Worm (Caenorhabditis elegans) whole organism, L1 larva: ENCODE measurements around the gene nucl-1.

Source experiments
- C16A3.4 ChIP-seq: fragments of 150-350 bp; optimal IDR thresholded peaks from 2 replicates; lab custom pipeline; 2014; ENCODE audit warnings: missing biosample characterization, missing genetic modification characterization
- F16B12.6 ChIP-seq: fragments of 150-350 bp; optimal IDR thresholded peaks from 2 replicates; lab custom pipeline; 2014; ENCODE audit warnings: missing biosample characterization, missing genetic modification characterization
- Y116A8C.19 ChIP-seq: sonication (generic microtip); optimal IDR thresholded peaks from 2 replicates; lab custom pipeline; 2016; ENCODE audit warnings: missing compliant biosample characterization, missing genetic modification characterization, borderline replicate concordance
- ama-1 ChIP-seq: fragments of 150-350 bp; optimal IDR thresholded peaks from 2 replicates; lab custom pipeline; 2014
- blmp-1 ChIP-seq: fragments of 150-350 bp; optimal IDR thresholded peaks from 2 replicates; lab custom pipeline; 2014; ENCODE audit warnings: missing biosample characterization, missing genetic modification characterization
- ceh-63 ChIP-seq: fragments of 200-800 bp; sonication (Bioruptor generic); optimal IDR thresholded peaks from 2 replicates; lab custom pipeline; 2018; ENCODE audit warnings: mild to moderate bottlenecking, missing genetic modification characterization, missing compliant biosample characterization
- ceh-90 ChIP-seq: sonication (generic microtip); optimal IDR thresholded peaks from 2 replicates; lab custom pipeline; 2016; ENCODE audit warnings: missing genetic modification characterization, missing compliant biosample characterization
- ces-1 ChIP-seq: fragments of 150-350 bp; optimal IDR thresholded peaks from 2 replicates; lab custom pipeline; 2014; ENCODE audit warnings: missing biosample characterization, missing genetic modification reagents, missing genetic modification characterization
- efl-1 ChIP-seq, 4 experiments: fragments of 150-350 bp; optimal IDR thresholded peaks in 3 of 4; peaks in 1 of 4; 1 replicate in 1 of 4; 2 replicates in 3 of 4; lab custom pipeline; 2014; ENCODE audit warnings: missing biosample characterization in 2 of 4, missing genetic modification characterization in 2 of 4, missing genetic modification reagents in 2 of 4
- efl-3 ChIP-seq: fragments of 200-800 bp; sonication (Bioruptor generic); optimal IDR thresholded peaks from 2 replicates; lab custom pipeline; 2018; ENCODE audit warnings: mild to moderate bottlenecking, missing genetic modification characterization, missing compliant biosample characterization
- egl-13 ChIP-seq: sonication (generic microtip); optimal IDR thresholded peaks from 2 replicates; lab custom pipeline; 2016; ENCODE audit warnings: missing genotype, missing genetic modification reagents, missing genetic modification characterization, missing compliant biosample characterization
- fos-1 ChIP-seq: fragments of 150-350 bp; optimal IDR thresholded peaks from 2 replicates; lab custom pipeline; 2014; ENCODE audit warnings: missing biosample characterization, missing genetic modification characterization
- hlh-4 ChIP-seq: sonication (generic microtip); optimal IDR thresholded peaks from 2 replicates; lab custom pipeline; 2016; ENCODE audit warnings: mild to moderate bottlenecking, missing genetic modification characterization, missing compliant biosample characterization
- irx-1 ChIP-seq: sonication (generic microtip); optimal IDR thresholded peaks from 2 replicates; lab custom pipeline; 2016; ENCODE audit warnings: missing genetic modification characterization, missing compliant biosample characterization
- isw-1 ChIP-seq: fragments of 200-800 bp; sonication (Bioruptor generic); IDR thresholded peaks from 2 replicates; pipeline ENCODE4 v1.3.6; 2022; ENCODE audit warnings: missing genetic modification characterization, missing compliant biosample characterization
- lin-14 ChIP-seq: fragments of 200-800 bp; sonication (Bioruptor generic); optimal IDR thresholded peaks from 2 replicates; lab custom pipeline; 2018; ENCODE audit warnings: mild to moderate bottlenecking, missing genetic modification characterization, moderate library complexity, missing compliant biosample characterization
- lin-39 ChIP-seq: fragments of 150-350 bp; optimal IDR thresholded peaks from 2 replicates; lab custom pipeline; 2014; ENCODE audit warnings: missing biosample characterization, missing genetic modification reagents, missing genetic modification characterization
- mef-2 ChIP-seq: fragments of 150-350 bp; optimal IDR thresholded peaks from 2 replicates; lab custom pipeline; 2014; ENCODE audit warnings: missing biosample characterization, missing genetic modification characterization
- mep-1 ChIP-seq: fragments of 150-350 bp; optimal IDR thresholded peaks from 2 replicates; lab custom pipeline; 2014; ENCODE audit warnings: missing biosample characterization, missing genetic modification characterization
- nhr-11 ChIP-seq: fragments of 150-350 bp; optimal IDR thresholded peaks from 2 replicates; lab custom pipeline; 2014; ENCODE audit warnings: missing biosample characterization, missing genetic modification characterization
- nhr-19 ChIP-seq: fragments of 200-800 bp; sonication (Bioruptor generic); conservative IDR thresholded peaks from 2 replicates; pipeline ENCODE4 v1.3.6; 2022; ENCODE audit warnings: missing genetic modification characterization, missing compliant biosample characterization
- nhr-28 ChIP-seq: fragments of 150-350 bp; optimal IDR thresholded peaks from 2 replicates; lab custom pipeline; 2014; ENCODE audit warnings: missing biosample characterization, missing genetic modification characterization
- nhr-71 ChIP-seq: sonication (generic microtip); optimal IDR thresholded peaks from 2 replicates; lab custom pipeline; 2016; ENCODE audit warnings: mild to moderate bottlenecking, missing genetic modification characterization, moderate library complexity, missing compliant biosample characterization
- nhr-77 ChIP-seq: fragments of 150-350 bp; optimal IDR thresholded peaks from 2 replicates; lab custom pipeline; 2014; ENCODE audit warnings: missing biosample characterization, missing genetic modification characterization
- nhr-85 ChIP-seq: sonication (generic microtip); peaks from one replicate; lab custom pipeline; 2016; ENCODE audit warnings: missing genetic modification characterization, inconsistent platforms, missing compliant biosample characterization
- nhr-90 ChIP-seq: sonication (generic microtip); optimal IDR thresholded peaks from 2 replicates; lab custom pipeline; 2016; ENCODE audit warnings: mild to moderate bottlenecking, missing genetic modification characterization, missing compliant biosample characterization; ENCODE audit not compliant: poor library complexity
- pag-3 ChIP-seq: sonication (generic microtip); optimal IDR thresholded peaks from 2 replicates; lab custom pipeline; 2017; ENCODE audit warnings: missing genetic modification characterization, mild to moderate bottlenecking, missing compliant biosample characterization, antibody characterized with exemption, borderline replicate concordance; ENCODE audit not compliant: insufficient read depth
- sup-37 ChIP-seq: fragments of 200-800 bp; sonication (Bioruptor generic); optimal IDR thresholded peaks from 2 replicates; lab custom pipeline; 2018; ENCODE audit warnings: mild to moderate bottlenecking, missing genetic modification characterization, missing compliant biosample characterization
- swsn-7 ChIP-seq: sonication (generic microtip); optimal IDR thresholded peaks from 2 replicates; lab custom pipeline; 2016; ENCODE audit warnings: missing genetic modification characterization, missing compliant biosample characterization
- unc-130 ChIP-seq: fragments of 150-350 bp; optimal IDR thresholded peaks from 2 replicates; lab custom pipeline; 2017; ENCODE audit warnings: missing biosample characterization, missing genetic modification characterization, inconsistent platforms
- unc-30 ChIP-seq: sonication (generic microtip); optimal IDR thresholded peaks from 2 replicates; lab custom pipeline; 2017; ENCODE audit warnings: missing biosample characterization, missing genetic modification characterization
- unc-86 ChIP-seq: sonication (generic microtip); optimal IDR thresholded peaks from 2 replicates; lab custom pipeline; 2016; ENCODE audit warnings: missing genetic modification characterization, missing compliant biosample characterization
- unc-98 ChIP-seq: fragments of 200-800 bp; sonication (Bioruptor generic); IDR thresholded peaks from 2 replicates; pipeline ENCODE4 v1.3.6; 2022; ENCODE audit warnings: missing genetic modification characterization, missing compliant biosample characterization
- xbp-1 ChIP-seq: sonication (generic microtip); optimal IDR thresholded peaks from 2 replicates; lab custom pipeline; 2016; ENCODE audit warnings: missing genetic modification characterization, missing compliant biosample characterization
- ztf-4 ChIP-seq: fragments of 150-350 bp; optimal IDR thresholded peaks from 2 replicates; lab custom pipeline; 2014; ENCODE audit warnings: missing biosample characterization, missing genetic modification characterization

nucl-1 gene

DNA sequence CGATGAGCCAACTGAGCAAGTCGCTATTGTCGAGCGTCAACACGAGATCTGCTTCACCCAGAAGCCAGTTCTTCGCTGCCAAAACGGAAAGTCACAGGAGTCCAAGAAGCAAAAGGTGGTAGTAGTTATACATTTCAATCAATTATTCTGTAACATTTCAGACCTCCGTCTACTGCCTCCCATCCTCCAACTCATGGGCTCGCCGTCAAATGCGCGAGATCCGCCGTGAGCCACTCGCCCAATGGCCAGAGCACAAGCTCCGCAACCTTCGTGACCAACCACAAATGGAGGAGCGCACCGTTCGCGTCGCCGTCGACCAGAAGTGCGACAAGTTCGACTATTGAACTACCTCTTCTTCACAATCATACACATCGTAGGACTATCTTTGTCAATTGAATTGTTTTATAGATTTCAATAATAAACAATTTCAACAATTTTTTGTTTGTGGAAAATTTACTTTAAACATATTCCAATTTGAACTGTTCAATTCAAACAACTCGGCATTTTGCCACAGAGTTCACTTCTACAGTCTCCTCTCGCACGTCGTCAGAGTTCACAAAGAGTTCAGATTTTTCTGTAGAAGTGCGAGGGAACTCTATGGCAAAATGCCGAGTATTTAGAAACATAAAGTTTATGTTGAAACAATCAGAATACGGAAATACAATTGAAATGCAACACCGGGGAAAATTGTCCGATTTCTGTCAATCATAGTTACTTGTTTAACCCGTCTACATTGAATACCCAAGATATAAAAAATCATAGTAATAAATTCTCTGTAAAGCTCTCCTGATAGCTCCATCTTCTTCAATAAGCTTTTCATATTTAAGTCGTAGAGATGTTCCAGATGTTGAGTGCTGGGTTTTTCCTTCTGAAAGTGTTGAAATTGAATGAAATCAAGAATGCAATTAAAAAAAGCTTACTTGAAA, 23.0 kb downstream of the nucl-1 start:
- TF ChIP-seq sup-37 (GFP tag; lab: Kevin White, UChicago): no peak
- no peak for TF ChIP-seq isw-1 (GFP tag; lab: Robert Waterston, UW)
- TF ChIP-seq lin-39: no peak
- no peak for TF ChIP-seq Y116A8C.19 (tag; lab: Kevin White, UChicago)
- no peak for TF ChIP-seq swsn-7 (tag; lab: Kevin White, UChicago)
- TF ChIP-seq F16B12.6 (tag; lab: Kevin White, UChicago): no peak
- TF ChIP-seq ztf-4 (tag; lab: Kevin White, UChicago): no peak
- no peak for TF ChIP-seq nhr-90 (tag; lab: Kevin White, UChicago)
- no peak for TF ChIP-seq efl-3

DNA sequence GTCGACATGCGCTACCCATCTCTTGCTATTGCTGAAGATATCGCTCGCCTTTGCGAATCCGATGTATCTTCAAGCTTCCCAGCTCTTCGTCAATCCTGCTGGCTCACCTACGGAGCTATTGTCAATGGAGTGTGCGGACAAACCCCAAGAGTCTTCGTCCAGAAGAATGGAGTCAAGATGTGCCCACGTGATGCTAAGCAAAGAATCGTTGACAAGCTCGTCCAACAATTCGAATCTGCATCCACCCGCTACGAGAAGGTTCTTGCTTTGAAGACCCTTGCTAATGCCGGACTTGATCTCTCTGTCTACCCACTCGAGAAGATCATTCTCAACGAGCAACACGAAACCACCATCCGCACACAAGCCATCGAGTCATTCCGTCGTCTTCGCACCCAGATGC, 26.7 kb downstream of the nucl-1 start:
- no peak for TF ChIP-seq nhr-71 (tag; lab: Kevin White, UChicago)
- no peak for TF ChIP-seq xbp-1
- TF ChIP-seq lin-14: no peak
- no peak for TF ChIP-seq nhr-28 (tag; lab: Kevin White, UChicago)
- no peak for TF ChIP-seq sup-37 (GFP tag; lab: Kevin White, UChicago)
- no peak for TF ChIP-seq nhr-19 (GFP tag; lab: Robert Waterston, UW)
- TF ChIP-seq mef-2 (tag; lab: Kevin White, UChicago): no peak
- TF ChIP-seq fos-1 (tag; lab: Kevin White, UChicago): no peak
- TF ChIP-seq ces-1 (GFP tag; lab: Kevin White, UChicago): no peak

DNA sequence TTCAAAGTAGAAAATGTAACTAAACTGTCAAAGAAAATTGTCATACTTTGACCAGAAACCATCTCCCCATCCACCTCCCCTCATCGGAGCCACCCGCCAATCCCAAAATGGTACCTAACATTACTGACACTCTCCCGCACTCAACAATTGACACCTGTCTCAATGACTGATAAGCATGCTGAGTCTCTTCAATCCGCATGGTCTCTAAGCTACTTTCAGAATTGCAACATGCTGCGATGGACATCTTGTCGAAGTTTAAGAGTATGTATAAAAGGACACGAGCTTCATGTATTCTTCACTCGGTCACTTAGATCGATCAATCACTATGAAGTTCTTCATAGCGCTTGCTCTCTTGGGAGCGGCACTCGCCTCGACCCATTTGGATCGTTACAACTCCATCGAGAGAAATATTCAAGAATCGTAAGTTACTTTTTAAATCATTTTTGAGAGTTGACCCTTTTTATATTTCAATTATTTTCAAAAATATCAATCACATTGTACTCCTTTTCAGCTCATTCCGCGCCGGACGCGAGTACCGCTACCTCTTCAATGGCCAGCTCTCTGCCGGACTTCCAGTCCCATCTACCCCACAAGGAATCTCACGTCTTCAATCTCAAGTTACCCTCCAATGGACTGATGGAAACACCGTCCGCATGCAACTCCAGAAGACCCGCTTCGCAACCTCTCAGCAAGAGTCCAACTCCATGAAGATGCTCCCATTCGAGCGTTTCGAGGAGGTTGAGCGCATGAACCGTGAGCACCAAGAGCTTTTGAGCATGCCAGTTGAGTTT, 28.3 kb downstream of the nucl-1 start, which contains the start of gene vit-6:
Gene vit-6, plus strand, starts transcription at position 310 of the 791 bp plus-strand sequence.
- TF ChIP-seq mep-1 (tag; lab: Kevin White, UChicago): no peak
- no peak for TF ChIP-seq unc-98
- no peak for TF ChIP-seq ces-1 (GFP tag; lab: Kevin White, UChicago)
- TF ChIP-seq pag-3 (tag; lab: Kevin White, UChicago): no peak
- TF ChIP-seq egl-13 (tag; lab: Kevin White, UChicago): no peak
- no peak for TF ChIP-seq ceh-90 (tag; lab: Kevin White, UChicago)
- no peak for TF ChIP-seq ama-1
- TF ChIP-seq F16B12.6 (tag; lab: Kevin White, UChicago): no peak
- no peak for TF ChIP-seq nhr-85
- TF ChIP-seq efl-1 (optimal IDR thresholded peaks at IDR 0.05; lab: Kevin White, UChicago): no peak
- TF ChIP-seq efl-1 (GFP tag; optimal IDR thresholded peaks at IDR 0.05 in 1 of 2; lab: Kevin White, UChicago): no peak
- no peak for TF ChIP-seq ztf-4 (tag; lab: Kevin White, UChicago)
- TF ChIP-seq unc-30: no peak
- no peak for TF ChIP-seq unc-86 (tag; lab: Kevin White, UChicago)
- TF ChIP-seq nhr-77: no peak
- no peak for TF ChIP-seq hlh-4 (tag; lab: Kevin White, UChicago)
- TF ChIP-seq unc-130 (tag; lab: Kevin White, UChicago): no peak
- TF ChIP-seq ceh-63 (GFP tag; lab: Kevin White, UChicago): no peak
- no peak for TF ChIP-seq nhr-11
- no peak for TF ChIP-seq C16A3.4 (tag; lab: Kevin White, UChicago)

DNA sequence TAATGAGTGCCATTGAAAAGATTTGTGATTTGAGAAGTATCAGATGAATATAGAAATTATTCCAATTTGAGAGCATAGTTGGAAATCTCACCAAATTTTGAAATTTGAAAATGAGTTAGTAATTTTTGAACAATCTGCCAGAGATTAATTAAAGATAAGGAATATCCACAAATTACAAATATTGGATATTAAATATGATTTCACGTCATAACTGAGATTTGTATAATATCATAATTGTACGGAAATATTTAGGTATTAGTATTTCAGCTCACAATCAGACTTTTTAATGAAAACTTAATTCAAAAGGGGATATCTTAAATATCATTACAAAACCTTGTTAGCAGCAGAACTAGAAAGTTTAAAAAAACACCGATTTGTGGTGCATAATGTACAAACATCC, 29.4 kb downstream of the nucl-1 start, which contains the start of gene K07H8.7:
Gene K07H8.7, minus strand, starts transcription at position 101 of the 400 bp plus-strand sequence.
- TF ChIP-seq blmp-1 (tag; lab: Kevin White, UChicago): no peak
- no peak for TF ChIP-seq sup-37 (GFP tag; lab: Kevin White, UChicago)
- no peak for TF ChIP-seq irx-1 (tag; lab: Kevin White, UChicago)
